Worm (Caenorhabditis elegans): ENCODE data around the gene dot-1.3.
A peak's percentile ranks its signal among the peaks of the same experiment; 100 is the strongest.
"Not testable (repeated sequence)": the region's sequence is repeated elsewhere in the genome, so short reads cannot be mapped to it uniquely, and the experiment has no call there.

Gene dot-1.3

ce11 chrX:12302755-12303154 is at the start of gene dot-1.3:
Gene dot-1.3, minus strand, starts transcription at chrX:12302855.
- TF ChIP-seq ceh-13 (GFP tag; optimal IDR thresholded peaks at IDR 0.05); F13C5.2 (tag; optimal IDR thresholded peaks at IDR 0.05); tra-4 (tag; optimal IDR thresholded peaks at IDR 0.05): not testable (repeated sequence)

- no peak for TF ChIP-seq F13C5.2 (tag; optimal IDR thresholded peaks at IDR 0.05)
Measured at ce11 chrX:12350207-12350606, 47.6 kb upstream of the dot-1.3 start, which contains the start of gene F42F12.3. Gene F42F12.3, plus strand, starts transcription at chrX:12350578.

- no peak for TF ChIP-seq pes-1 (GFP tag; IDR thresholded peaks at IDR 0.05)
- TF ChIP-seq ceh-36 (tag; optimal IDR thresholded peaks at IDR 0.05): no peak
- no peak for TF ChIP-seq hmg-4 (GFP tag; optimal IDR thresholded peaks at IDR 0.05)
- TF ChIP-seq sea-1 (GFP tag; conservative IDR thresholded peaks at IDR 0.05): no peak
- TF ChIP-seq F13C5.2 (tag; optimal IDR thresholded peaks at IDR 0.05): no peak
- no peak for TF ChIP-seq ets-7 (tag; optimal IDR thresholded peaks at IDR 0.05)
Measured at ce11 chrX:12348329-12348728, 45.7 kb upstream of the dot-1.3 start, which contains the start of gene F42F12.14. Gene F42F12.14, plus strand, starts transcription at chrX:12348629.

- TF ChIP-seq tbx-11 (GFP tag; IDR thresholded peaks at IDR 0.05): peak; percentile 69
- no peak for TF ChIP-seq B0310.2 (tag; optimal IDR thresholded peaks at IDR 0.05)
- peak; percentile 11 for TF ChIP-seq ceh-36 (tag; optimal IDR thresholded peaks at IDR 0.05)
Measured at ce11 chrX:12347822-12348221, 45.2 kb upstream of the dot-1.3 start.

- TF ChIP-seq ets-7 (tag; optimal IDR thresholded peaks at IDR 0.05) (no peak), tra-4 (tag; optimal IDR thresholded peaks at IDR 0.05) (no peak), aly-1 (tag; optimal IDR thresholded peaks at IDR 0.05) (no peak), hmg-4 (GFP tag; optimal IDR thresholded peaks at IDR 0.05) (no peak), hmbx-1 (tag; optimal IDR thresholded peaks at IDR 0.05) (no peak), pes-1 (GFP tag; IDR thresholded peaks at IDR 0.05) (no peak), F13C5.2 (tag; optimal IDR thresholded peaks at IDR 0.05) (no peak), tbx-37 (GFP tag; conservative IDR thresholded peaks at IDR 0.05) (no peak), B0310.2 (tag; optimal IDR thresholded peaks at IDR 0.05) (no peak), ceh-13 (GFP tag; optimal IDR thresholded peaks at IDR 0.05) (no peak)
Measured at ce11 chrX:12346729-12347128, 44.1 kb upstream of the dot-1.3 start, which contains the start of gene F42F12.11. Gene F42F12.11, plus strand, starts transcription at chrX:12347029.

ce11 chrX:12343279-12343678 is 40.6 kb upstream of the dot-1.3 start, which contains the start of the genes nspc-9 and nspc-10:
Gene nspc-9, minus strand, starts transcription at chrX:12343379.
Gene nspc-10, plus strand, starts transcription at chrX:12343609.
- TF ChIP-seq F13C5.2 (tag; optimal IDR thresholded peaks at IDR 0.05) (no peak), B0310.2 (tag; optimal IDR thresholded peaks at IDR 0.05) (no peak), tra-4 (tag; optimal IDR thresholded peaks at IDR 0.05) (no peak), scrt-1 (GFP tag; IDR thresholded peaks at IDR 0.05) (no peak)

ce11 chrX:12341338-12341737 is 38.7 kb upstream of the dot-1.3 start, which contains the start of gene zig-2:
Gene zig-2, minus strand, starts transcription at chrX:12341438.
- TF ChIP-seq ceh-36 (tag; optimal IDR thresholded peaks at IDR 0.05) (no peak), pes-1 (GFP tag; IDR thresholded peaks at IDR 0.05) (no peak), sea-1 (GFP tag; conservative IDR thresholded peaks at IDR 0.05) (no peak), hmg-4 (GFP tag; optimal IDR thresholded peaks at IDR 0.05) (no peak), hmbx-1 (tag; optimal IDR thresholded peaks at IDR 0.05) (no peak)

- TF ChIP-seq pes-1 (GFP tag; IDR thresholded peaks at IDR 0.05): no peak; the same call in 1 of the 2 replicates
- TF ChIP-seq ceh-36 (tag; optimal IDR thresholded peaks at IDR 0.05): no peak
- TF ChIP-seq hnd-1 (tag; optimal IDR thresholded peaks at IDR 0.05): peak; percentile 27
- peak; percentile 61 for TF ChIP-seq tbx-11 (GFP tag; IDR thresholded peaks at IDR 0.05)
- TF ChIP-seq B0310.2 (tag; optimal IDR thresholded peaks at IDR 0.05): peak; percentile 20
- TF ChIP-seq scrt-1 (GFP tag; IDR thresholded peaks at IDR 0.05): 0 out of 2 replicates have a peak, but pooled peaks have one; percentile 70
- TF ChIP-seq ceh-13 (GFP tag; optimal IDR thresholded peaks at IDR 0.05): peak; percentile 57
- TF ChIP-seq F13C5.2 (tag; optimal IDR thresholded peaks at IDR 0.05): peak; percentile 52
- no peak for TF ChIP-seq tra-4 (tag; optimal IDR thresholded peaks at IDR 0.05)
- TF ChIP-seq ama-1 (optimal IDR thresholded peaks at IDR 0.05): no peak
- TF ChIP-seq flt-1 (GFP tag; IDR thresholded peaks at IDR 0.05): no peak; the same call in none of the 2 replicates
- 0 out of 2 replicates have a peak, but pooled peaks have one; percentile 47 for TF ChIP-seq tbx-37 (GFP tag; conservative IDR thresholded peaks at IDR 0.05)
- peak; percentile 38 for TF ChIP-seq hmbx-1 (tag; optimal IDR thresholded peaks at IDR 0.05)
Measured at ce11 chrX:12337846-12338490, 35.3 kb upstream of the dot-1.3 start, which contains the start of gene srd-44. Gene srd-44, plus strand, starts transcription at chrX:12338440.

ce11 chrX:12335808-12336207 is 33.2 kb upstream of the dot-1.3 start, which contains the start of gene srd-48:
Gene srd-48, plus strand, starts transcription at chrX:12336108.
- TF ChIP-seq F13C5.2 (tag; optimal IDR thresholded peaks at IDR 0.05) (no peak), B0310.2 (tag; optimal IDR thresholded peaks at IDR 0.05) (no peak), aly-1 (tag; optimal IDR thresholded peaks at IDR 0.05) (no peak), pes-1 (GFP tag; IDR thresholded peaks at IDR 0.05) (no peak), hnd-1 (tag; optimal IDR thresholded peaks at IDR 0.05) (no peak), tbx-11 (GFP tag; IDR thresholded peaks at IDR 0.05) (no peak), tbx-37 (GFP tag; conservative IDR thresholded peaks at IDR 0.05) (no peak), flt-1 (GFP tag; IDR thresholded peaks at IDR 0.05) (no peak), scrt-1 (GFP tag; IDR thresholded peaks at IDR 0.05) (no peak), hmbx-1 (tag; optimal IDR thresholded peaks at IDR 0.05) (no peak), ceh-13 (GFP tag; optimal IDR thresholded peaks at IDR 0.05) (no peak), ceh-36 (tag; optimal IDR thresholded peaks at IDR 0.05) (no peak), tra-4 (tag; optimal IDR thresholded peaks at IDR 0.05) (no peak), ama-1 (optimal IDR thresholded peaks at IDR 0.05) (no peak), ets-7 (tag; optimal IDR thresholded peaks at IDR 0.05) (no peak), hmg-4 (GFP tag; optimal IDR thresholded peaks at IDR 0.05) (no peak)
